Worm (Caenorhabditis elegans): Measurements from ENCODE around the gene F07A11.1.

Gene F07A11.1

ce11 chrII:11604613-11605012 is 12.7 kb upstream of the F07A11.1 start:
- no peak for TF ChIP-seq nhr-47 (tag; optimal IDR thresholded peaks at IDR 0.05)
- TF ChIP-seq xbp-1 (tag; optimal IDR thresholded peaks at IDR 0.05), result no peak
- no peak for TF ChIP-seq ceh-63 (GFP tag; optimal IDR thresholded peaks at IDR 0.05)
- TF ChIP-seq mab-9 (GFP tag; IDR thresholded peaks at IDR 0.05), result no peak
- TF ChIP-seq tbx-2 (tag; optimal IDR thresholded peaks at IDR 0.05), result no peak
- no peak for TF ChIP-seq ceh-8 (GFP tag; optimal IDR thresholded peaks at IDR 0.05)
- no peak for TF ChIP-seq nhr-11 (tag; optimal IDR thresholded peaks at IDR 0.05)
- TF ChIP-seq pqm-1 (tag; optimal IDR thresholded peaks at IDR 0.05), result no peak
- TF ChIP-seq zag-1 (tag; optimal IDR thresholded peaks at IDR 0.05), result no peak
- TF ChIP-seq C16A3.4 (tag; optimal IDR thresholded peaks at IDR 0.05), result no peak
- no peak for TF ChIP-seq ets-5 (GFP tag; IDR thresholded peaks at IDR 0.05)
- no peak for TF ChIP-seq grh-1 (GFP tag; IDR thresholded peaks at IDR 0.05)
- TF ChIP-seq sptf-1 (tag; optimal IDR thresholded peaks at IDR 0.05), result no peak
- TF ChIP-seq hlh-17 (GFP tag; optimal IDR thresholded peaks at IDR 0.05; ENCODE audit: borderline replicate concordance), result no peak
- TF ChIP-seq ceh-88 (GFP tag; IDR thresholded peaks at IDR 0.05), result no peak
- TF ChIP-seq fkh-10 (GFP tag; optimal IDR thresholded peaks at IDR 0.05), result no peak
- no peak for TF ChIP-seq zip-4 (GFP tag; optimal IDR thresholded peaks at IDR 0.05)
- TF ChIP-seq alr-1 (tag; optimal IDR thresholded peaks at IDR 0.05; ENCODE audit: borderline replicate concordance), result no peak
- TF ChIP-seq ces-1 (GFP tag; optimal IDR thresholded peaks at IDR 0.05), result no peak
- no peak for TF ChIP-seq nhr-19 (GFP tag; conservative IDR thresholded peaks at IDR 0.05)
- no peak for TF ChIP-seq unc-30 (tag; optimal IDR thresholded peaks at IDR 0.05)
- TF ChIP-seq unc-98 (GFP tag; IDR thresholded peaks at IDR 0.05), result no peak
- no peak for TF ChIP-seq efl-3 (GFP tag; optimal IDR thresholded peaks at IDR 0.05)
- TF ChIP-seq lin-39 (tag; optimal IDR thresholded peaks at IDR 0.05), result no peak
- TF ChIP-seq elt-2 (tag; optimal IDR thresholded peaks at IDR 0.05), result peak; percentile 74
- peak in 1 of 2 experiments; percentile 2 for TF ChIP-seq lin-35 (GFP tag; optimal IDR thresholded peaks at IDR 0.05)
- no peak for TF ChIP-seq ztf-4 (tag; optimal IDR thresholded peaks at IDR 0.05)
- TF ChIP-seq efl-1 (optimal IDR thresholded peaks at IDR 0.05), result no peak
- peak in 1 of 2 experiments; percentile 64 for TF ChIP-seq efl-1 (GFP tag; optimal IDR thresholded peaks at IDR 0.05 in 1 of 2)
- TF ChIP-seq isw-1 (GFP tag; IDR thresholded peaks at IDR 0.05), result no peak
- TF ChIP-seq nhr-12 (tag; optimal IDR thresholded peaks at IDR 0.05), result no peak
- TF ChIP-seq swsn-7 (tag; optimal IDR thresholded peaks at IDR 0.05), result no peak
- peak; percentile 0 for TF ChIP-seq lin-14 (GFP tag; optimal IDR thresholded peaks at IDR 0.05)
- no peak for TF ChIP-seq unc-130 (tag; optimal IDR thresholded peaks at IDR 0.05)
- no peak for TF ChIP-seq lsy-2 (tag; optimal IDR thresholded peaks at IDR 0.05)
- TF ChIP-seq aly-2 (tag; optimal IDR thresholded peaks at IDR 0.05), result no peak

- TF ChIP-seq ceh-88 (GFP tag; IDR thresholded peaks at IDR 0.05) (no peak), nhr-76 (tag; optimal IDR thresholded peaks at IDR 0.05) (no peak), efl-1 (optimal IDR thresholded peaks at IDR 0.05) (peak in 1 of 2 experiments; percentile 19), efl-1 (GFP tag; optimal IDR thresholded peaks at IDR 0.05 in 1 of 2) (peak in 1 of 2 experiments; percentile 57), nhr-71 (tag; optimal IDR thresholded peaks at IDR 0.05) (peak; percentile 18), ces-1 (GFP tag; optimal IDR thresholded peaks at IDR 0.05) (no peak), nhr-12 (tag; optimal IDR thresholded peaks at IDR 0.05) (no peak), lin-14 (GFP tag; optimal IDR thresholded peaks at IDR 0.05) (peak; percentile 84), nhr-47 (tag; optimal IDR thresholded peaks at IDR 0.05) (no peak), unc-62 (GFP tag; optimal IDR thresholded peaks at IDR 0.05) (no peak), lsy-2 (tag; optimal IDR thresholded peaks at IDR 0.05) (peak in 1 of 2 experiments; percentile 1), dsc-1 (tag; optimal IDR thresholded peaks at IDR 0.05) (peak; percentile 62), irx-1 (tag; optimal IDR thresholded peaks at IDR 0.05) (no peak), sup-37 (GFP tag; optimal IDR thresholded peaks at IDR 0.05) (no peak), ceh-8 (GFP tag; optimal IDR thresholded peaks at IDR 0.05) (no peak), ama-1 (optimal IDR thresholded peaks at IDR 0.05) (no peak), vab-15 (tag; optimal IDR thresholded peaks at IDR 0.05) (no peak), fkh-8 (tag; optimal IDR thresholded peaks at IDR 0.05) (no peak), mab-9 (GFP tag; IDR thresholded peaks at IDR 0.05) (no peak), grh-1 (GFP tag; IDR thresholded peaks at IDR 0.05) (no peak), C04F5.9 (tag; optimal IDR thresholded peaks at IDR 0.05) (no peak), egl-13 (tag; optimal IDR thresholded peaks at IDR 0.05) (no peak), hlh-17 (GFP tag; optimal IDR thresholded peaks at IDR 0.05; ENCODE audit: borderline replicate concordance) (no peak), unc-130 (tag; optimal IDR thresholded peaks at IDR 0.05) (no peak), snu-23 (GFP tag; optimal IDR thresholded peaks at IDR 0.05) (no peak), pqm-1 (tag; optimal IDR thresholded peaks at IDR 0.05) (no peak), zag-1 (tag; optimal IDR thresholded peaks at IDR 0.05) (no peak), tbx-2 (tag; optimal IDR thresholded peaks at IDR 0.05) (no peak), rnt-1 (tag; optimal IDR thresholded peaks at IDR 0.05) (peak; percentile 51), elt-2 (tag; optimal IDR thresholded peaks at IDR 0.05) (no peak), efl-3 (GFP tag; optimal IDR thresholded peaks at IDR 0.05) (no peak)
Measured at ce11 chrII:11602387-11602960, 10.6 kb upstream of the F07A11.1 start.

Measured in whole organism, L1 larva.